Worm (Caenorhabditis elegans): ENCODE results near the gene cox-14.

DNA sequence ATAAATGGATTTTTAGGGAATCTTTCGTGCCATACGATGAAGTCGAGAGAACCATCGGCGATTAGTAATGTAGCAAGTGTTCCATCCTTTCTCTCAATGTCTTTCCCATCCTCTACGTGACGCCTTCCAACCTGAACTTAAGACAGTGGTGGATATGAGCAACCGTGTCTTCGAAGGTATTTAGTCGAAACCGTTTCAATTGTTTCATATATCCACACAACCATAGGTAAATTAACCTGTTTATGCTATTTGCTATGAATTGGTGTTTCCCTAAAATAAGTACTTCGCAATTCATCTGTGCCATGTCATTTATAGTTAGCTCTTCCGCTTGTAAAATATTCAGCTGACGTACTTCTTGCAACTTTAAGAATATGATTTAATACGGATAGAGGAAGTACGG is 22.8 kb upstream of the cox-14 start:
- TF ChIP-seq him-1 (tag; optimal IDR thresholded peaks at IDR 0.05): no peak
- no peak for TF ChIP-seq dao-5 (tag; optimal IDR thresholded peaks at IDR 0.05)

All from whole organism, L4/young adult.